Worm (Caenorhabditis elegans) whole organism, L4 larva: Measurements from ENCODE around the gene Y69H2.9.

Experiments used
- D1046.2 ChIP-seq: fragments of 200-800 bp; sonication (Bioruptor generic); IDR thresholded peaks from 2 replicates; pipeline ENCODE4 v1.3.6; 2022; ENCODE audit warnings: missing genetic modification characterization, missing compliant biosample characterization
- F26F4.8 ChIP-seq: fragments of 200-800 bp; sonication (Bioruptor generic); conservative IDR thresholded peaks from 2 replicates; pipeline ENCODE4 v1.3.6; 2022; ENCODE audit warnings: missing genetic modification characterization, missing compliant biosample characterization
- F44E2.7 ChIP-seq: fragments of 200-800 bp; sonication (Bioruptor generic); IDR thresholded peaks from 2 replicates; pipeline ENCODE4 v2.1.2; 2022; ENCODE audit warnings: missing genetic modification characterization, missing compliant biosample characterization
- F49E8.2 ChIP-seq: sonication (generic microtip); optimal IDR thresholded peaks from 2 replicates; lab custom pipeline; 2016; ENCODE audit warnings: missing compliant biosample characterization, mild to moderate bottlenecking, missing genetic modification characterization, borderline replicate concordance
- R02D3.7 ChIP-seq: fragments of 150-350 bp; sonication (generic microtip); optimal IDR thresholded peaks from 3 replicates; lab custom pipeline; 2014; ENCODE audit warnings: missing biosample characterization, missing genetic modification characterization
- Y48G9A.11 ChIP-seq: fragments of 200-800 bp; sonication (Bioruptor generic); IDR thresholded peaks from 2 replicates; pipeline ENCODE4 v1.3.6; 2022; ENCODE audit warnings: missing genetic modification reagents, missing genetic modification characterization, missing compliant biosample characterization
- Y5F2A.4 ChIP-seq: fragments of 200-800 bp; sonication (Bioruptor generic); optimal IDR thresholded peaks from 2 replicates; lab custom pipeline; 2018; ENCODE audit warnings: mild to moderate bottlenecking, missing genetic modification characterization, missing compliant biosample characterization
- aha-1 ChIP-seq: fragments of 150-350 bp; peaks from one replicate; lab custom pipeline; 2014; ENCODE audit warnings: missing biosample characterization, missing genetic modification characterization
- aly-2 ChIP-seq: sonication (generic microtip); optimal IDR thresholded peaks from 2 replicates; lab custom pipeline; 2018; ENCODE audit warnings: missing biosample characterization, missing genetic modification characterization
- ama-1 ChIP-seq: fragments of 150-350 bp; optimal IDR thresholded peaks from 2 replicates; lab custom pipeline; 2014; ENCODE audit warnings: inconsistent platforms, mixed read lengths
- attf-4 ChIP-seq: sonication (generic microtip); optimal IDR thresholded peaks from 3 replicates; lab custom pipeline; 2017; ENCODE audit warnings: missing biosample characterization, missing genetic modification characterization
- ceh-62 ChIP-seq: sonication (generic microtip); optimal IDR thresholded peaks from 2 replicates; lab custom pipeline; 2017; ENCODE audit warnings: missing biosample characterization, missing genetic modification characterization
- ctbp-1 ChIP-seq: fragments of 200-800 bp; sonication (Bioruptor generic); IDR thresholded peaks from 2 replicates; pipeline ENCODE4 v1.3.6; 2022; ENCODE audit warnings: missing genetic modification reagents, missing genetic modification characterization, missing compliant biosample characterization
- daf-16 ChIP-seq, 3 experiments: sonication (generic microtip); optimal IDR thresholded peaks; 2 replicates each; lab custom pipeline; 2016 to 2017; ENCODE audit warnings: missing genetic modification characterization in 3 of 3, missing genetic modification reagents in 3 of 3, mild to moderate bottlenecking in 2 of 3, missing compliant biosample characterization in 2 of 3, missing biosample characterization in 1 of 3, moderate library complexity in 1 of 3
- daf-19 ChIP-seq: fragments of 200-800 bp; sonication (Bioruptor generic); conservative IDR thresholded peaks from 2 replicates; pipeline ENCODE4 v1.3.6; 2022; ENCODE audit warnings: missing genetic modification characterization, missing compliant biosample characterization
- daf-8 ChIP-seq: fragments of 200-800 bp; sonication (Bioruptor generic); IDR thresholded peaks from 2 replicates; pipeline ENCODE4 v1.3.6; 2022; ENCODE audit warnings: missing genetic modification characterization, missing compliant biosample characterization
- dmd-9 ChIP-seq: fragments of 200-800 bp; sonication (Bioruptor generic); IDR thresholded peaks from 2 replicates; pipeline ENCODE4 v1.3.6; 2022; ENCODE audit warnings: missing genetic modification reagents, missing genetic modification characterization, missing compliant biosample characterization
- dpl-1 ChIP-seq: fragments of 150-350 bp; optimal IDR thresholded peaks from 2 replicates; lab custom pipeline; 2014; ENCODE audit warnings: missing biosample characterization, missing genetic modification reagents, missing genetic modification characterization
- duxl-1 ChIP-seq: sonication (generic microtip); optimal IDR thresholded peaks from 2 replicates; lab custom pipeline; 2016; ENCODE audit warnings: mild to moderate bottlenecking, missing genetic modification characterization, moderate library complexity, missing compliant biosample characterization; ENCODE audit not compliant: poor library complexity
- dve-1 ChIP-seq: sonication (generic microtip); optimal IDR thresholded peaks from 2 replicates; lab custom pipeline; 2017; ENCODE audit warnings: antibody characterized with exemption, mild to moderate bottlenecking, missing genetic modification characterization, missing compliant biosample characterization; ENCODE audit not compliant: insufficient read depth
- hif-1 ChIP-seq, 2 experiments: sonication (generic microtip); optimal IDR thresholded peaks; 2 replicates each; lab custom pipeline; 2016 to 2017; ENCODE audit warnings: missing compliant biosample characterization in 2 of 2, missing genetic modification characterization in 2 of 2, missing genetic modification reagents in 2 of 2, missing genotype in 2 of 2, mild to moderate bottlenecking in 1 of 2
- hlh-11 ChIP-seq: fragments of 200-800 bp; sonication (Bioruptor generic); optimal IDR thresholded peaks from 2 replicates; lab custom pipeline; 2018; ENCODE audit warnings: mild to moderate bottlenecking, missing genetic modification characterization, missing compliant biosample characterization
- lim-7 ChIP-seq: fragments of 200-800 bp; sonication (Bioruptor generic); IDR thresholded peaks from 2 replicates; pipeline ENCODE4 v1.3.6; 2022; ENCODE audit warnings: missing genetic modification characterization, missing compliant biosample characterization
- lin-13 ChIP-seq: fragments of 150-350 bp; optimal IDR thresholded peaks from 2 replicates; lab custom pipeline; 2014; ENCODE audit warnings: missing biosample characterization, missing genetic modification reagents, missing genetic modification characterization
- lin-15B ChIP-seq: fragments of 150-350 bp; sonication (generic microtip); optimal IDR thresholded peaks from 3 replicates; lab custom pipeline; 2014; ENCODE audit warnings: missing biosample characterization, missing genetic modification characterization
- lin-29 ChIP-seq: fragments of 200-800 bp; sonication (Bioruptor generic); IDR thresholded peaks from 2 replicates; pipeline ENCODE4 v1.3.6; 2022; ENCODE audit warnings: missing genetic modification reagents, missing genetic modification characterization, missing compliant biosample characterization
- lir-3 ChIP-seq: sonication (generic microtip); optimal IDR thresholded peaks from 2 replicates; lab custom pipeline; 2016; ENCODE audit warnings: mild to moderate bottlenecking, missing genetic modification characterization, missing compliant biosample characterization
- madf-5 ChIP-seq, 2 experiments: fragments of 200-800 bp; sonication (Bioruptor generic); IDR thresholded peaks; 2 replicates each; pipeline ENCODE4 v1.3.6; 2022; ENCODE audit warnings: missing compliant biosample characterization in 2 of 2, missing genetic modification characterization in 2 of 2
- mep-1 ChIP-seq: fragments of 150-350 bp; sonication (generic microtip); optimal IDR thresholded peaks from 3 replicates; lab custom pipeline; 2014; ENCODE audit warnings: missing biosample characterization, missing genetic modification characterization
- mxl-2 ChIP-seq: fragments of 200-800 bp; sonication (Bioruptor generic); conservative IDR thresholded peaks from 2 replicates; pipeline ENCODE4 v1.3.6; 2022; ENCODE audit warnings: missing genetic modification reagents, missing genetic modification characterization, missing compliant biosample characterization
- nhr-10 ChIP-seq: fragments of 150-350 bp; optimal IDR thresholded peaks from 2 replicates; lab custom pipeline; 2014; ENCODE audit warnings: missing biosample characterization, missing genetic modification characterization
- nhr-237 ChIP-seq: sonication (generic microtip); optimal IDR thresholded peaks from 2 replicates; lab custom pipeline; 2017; ENCODE audit warnings: missing biosample characterization, missing genetic modification characterization
- nhr-41 ChIP-seq: fragments of 200-800 bp; sonication (Bioruptor generic); IDR thresholded peaks from 2 replicates; pipeline ENCODE4 v1.3.6; 2022; ENCODE audit warnings: missing genetic modification reagents, missing genetic modification characterization, missing compliant biosample characterization
- nhr-48 ChIP-seq: sonication (generic microtip); optimal IDR thresholded peaks from 2 replicates; lab custom pipeline; 2016; ENCODE audit warnings: mild to moderate bottlenecking, missing genetic modification characterization, missing compliant biosample characterization
- nhr-6 ChIP-seq: fragments of 150-350 bp; optimal IDR thresholded peaks from 2 replicates; lab custom pipeline; 2014; ENCODE audit warnings: missing biosample characterization, missing genetic modification characterization
- pha-4 ChIP-seq, 2 experiments: fragments of 150-350 bp in 1 of 2; fragments of 200-800 bp in 1 of 2; sonication (Bioruptor generic) in 1 of 2; IDR thresholded peaks in 1 of 2; optimal IDR thresholded peaks in 1 of 2; 2 replicates each; pipeline versions ENCODE4 v1.3.6 to Lab custom; 2014 to 2022; ENCODE audit warnings: missing genetic modification characterization in 2 of 2, missing genetic modification reagents in 2 of 2, missing biosample characterization in 1 of 2, missing compliant biosample characterization in 1 of 2
- saeg-2 ChIP-seq: fragments of 200-800 bp; sonication (Bioruptor generic); IDR thresholded peaks from 2 replicates; pipeline ENCODE4 v1.3.6; 2022; ENCODE audit warnings: missing genetic modification reagents, missing genetic modification characterization, missing compliant biosample characterization
- skn-1 ChIP-seq: fragments of 150-350 bp; optimal IDR thresholded peaks from 2 replicates; lab custom pipeline; 2014; ENCODE audit warnings: missing biosample characterization, missing genetic modification characterization
- snpc-1.2 ChIP-seq: fragments of 200-800 bp; sonication (Bioruptor generic); IDR thresholded peaks from 2 replicates; pipeline ENCODE4 v1.3.6; 2022; ENCODE audit warnings: missing genetic modification reagents, missing genetic modification characterization, missing compliant biosample characterization
- spr-1 ChIP-seq: sonication (generic microtip); optimal IDR thresholded peaks from 2 replicates; lab custom pipeline; 2016; ENCODE audit warnings: mild to moderate bottlenecking, missing genetic modification characterization, missing compliant biosample characterization
- unc-130 ChIP-seq: sonication (generic microtip); optimal IDR thresholded peaks from 2 replicates; lab custom pipeline; 2016; ENCODE audit warnings: missing genetic modification reagents, missing genetic modification characterization, missing compliant biosample characterization
- unc-39 ChIP-seq: sonication (generic microtip); optimal IDR thresholded peaks from 2 replicates; lab custom pipeline; 2017; ENCODE audit warnings: missing biosample characterization, missing genetic modification characterization
- zip-11 ChIP-seq: fragments of 200-800 bp; sonication (Bioruptor generic); IDR thresholded peaks from 2 replicates; pipeline ENCODE4 v1.3.6; 2022; ENCODE audit warnings: missing genetic modification characterization, missing compliant biosample characterization
- zip-2 ChIP-seq: fragments of 150-350 bp; optimal IDR thresholded peaks from 2 replicates; lab custom pipeline; 2014; ENCODE audit warnings: missing biosample characterization, missing genetic modification characterization
- ztf-11 ChIP-seq: fragments of 150-350 bp; optimal IDR thresholded peaks from 2 replicates; lab custom pipeline; 2014; ENCODE audit warnings: missing biosample characterization, missing genetic modification characterization

Gene Y69H2.9

DNA sequence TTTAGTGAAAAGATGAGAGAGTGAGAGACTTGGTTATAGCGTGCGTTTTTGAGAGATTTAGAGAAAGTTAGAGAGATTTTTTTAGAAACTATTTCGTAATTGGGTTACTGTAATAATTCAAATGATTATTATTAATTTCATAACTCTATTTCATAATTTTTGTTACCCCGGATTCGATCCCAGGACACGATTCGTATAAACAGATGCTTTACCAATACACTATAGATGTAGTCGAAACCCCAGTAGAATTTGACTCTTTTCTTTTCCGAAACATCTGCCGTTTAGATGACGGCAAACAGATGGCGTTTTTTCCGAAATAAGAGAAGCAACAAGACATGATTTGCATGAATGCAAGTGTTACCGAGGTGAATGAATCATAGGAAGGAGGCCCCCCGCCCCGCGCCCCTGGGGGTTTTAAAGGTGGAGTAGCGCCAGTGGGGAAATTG lies 8.7 kb downstream of the Y69H2.9 start (continued):
- TF ChIP-seq lin-13 (GFP tag; lab: Kevin White, UChicago) (no peak), daf-8 (GFP tag; lab: Robert Waterston, UW) (no peak), mep-1 (tag; lab: Kevin White, UChicago) (no peak), ama-1 (lab: Kevin White, UChicago) (no peak), zip-11 (GFP tag; lab: Robert Waterston, UW) (no peak), aly-2 (tag; lab: Kevin White, UChicago) (no peak), lin-15B (tag; lab: Kevin White, UChicago) (no peak), spr-1 (tag; lab: Kevin White, UChicago) (no peak), unc-39 (tag; lab: Kevin White, UChicago) (no peak)
- TF ChIP-seq, all 104 proteins: peak for 8

- no peak for TF ChIP-seq pha-4 (GFP tag; IDR thresholded peaks at IDR 0.05; lab: Robert Waterston, UW)
- no peak for TF ChIP-seq pha-4 (tag; optimal IDR thresholded peaks at IDR 0.05; lab: Kevin White, UChicago)
- TF ChIP-seq aha-1 (tag; lab: Kevin White, UChicago) = peak; percentile 56
- TF ChIP-seq, all 104 proteins: peak for 1
Observed at ce11 chrV:18711362-18711761, 10.0 kb downstream of the Y69H2.9 start.

DNA sequence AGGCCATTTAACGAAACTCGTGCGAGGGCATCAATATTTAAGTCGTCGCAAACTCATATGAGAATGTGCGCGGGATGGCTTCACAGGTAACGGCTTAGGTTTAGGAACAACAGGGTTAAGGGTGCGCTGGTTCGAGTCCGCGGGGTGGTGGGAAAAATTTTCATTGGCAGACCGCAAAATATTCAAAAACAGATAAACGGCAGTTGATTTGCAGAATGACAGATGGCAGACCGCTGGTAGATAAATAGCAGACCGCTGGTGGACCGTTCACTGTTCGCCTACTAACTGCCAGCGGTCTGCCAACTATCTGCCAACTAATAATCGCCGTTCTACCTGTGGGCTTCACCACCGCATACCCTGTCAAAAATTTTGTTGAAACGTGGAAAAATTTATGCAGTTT lies 10.8 kb downstream of the Y69H2.9 start:
- TF ChIP-seq snpc-1.2 = peak; percentile 65
- no peak for TF ChIP-seq hif-1 (tag; optimal IDR thresholded peaks at IDR 0.05; lab: Kevin White, UChicago)
- no peak for TF ChIP-seq aly-2 (tag; lab: Kevin White, UChicago)
- TF ChIP-seq unc-130 = peak; percentile 26
- TF ChIP-seq skn-1 = no peak
- TF ChIP-seq ceh-62 (tag; lab: Kevin White, UChicago) = no peak
- TF ChIP-seq ztf-11 (tag; lab: Kevin White, UChicago) = no peak
- TF ChIP-seq F26F4.8 (GFP tag; lab: Robert Waterston, UW) = peak; percentile 90
- 0 out of 2 replicates have a peak, but pooled peaks have one; percentile 9 for TF ChIP-seq nhr-41 (GFP tag; lab: Robert Waterston, UW)
- peak; percentile 75 for TF ChIP-seq pha-4 (GFP tag; IDR thresholded peaks at IDR 0.05; lab: Robert Waterston, UW)
- no peak for TF ChIP-seq pha-4 (tag; optimal IDR thresholded peaks at IDR 0.05; lab: Kevin White, UChicago)
- no peak for TF ChIP-seq unc-39 (tag; lab: Kevin White, UChicago)
- no peak for TF ChIP-seq lim-7
- no peak for TF ChIP-seq nhr-10 (tag; lab: Kevin White, UChicago)
- no peak for TF ChIP-seq dve-1
- no peak for TF ChIP-seq nhr-237 (tag; lab: Kevin White, UChicago)
- TF ChIP-seq dmd-9 (GFP tag; lab: Robert Waterston, UW) = no peak; the same call in 1 of the 2 replicates
- no peak for TF ChIP-seq R02D3.7 (tag; lab: Kevin White, UChicago)
- no peak for TF ChIP-seq ctbp-1 (GFP tag; lab: Robert Waterston, UW)
- TF ChIP-seq Y48G9A.11 (GFP tag; lab: Robert Waterston, UW) = peak; percentile 48; the same call in 1 of the 2 replicates
- no peak for TF ChIP-seq attf-4 (tag; lab: Kevin White, UChicago)
- no peak for TF ChIP-seq mxl-2 (GFP tag; lab: Robert Waterston, UW)
- no peak for TF ChIP-seq dpl-1
- TF ChIP-seq daf-19 = no peak
- no peak for TF ChIP-seq Y5F2A.4
- TF ChIP-seq daf-16 (GFP tag; optimal IDR thresholded peaks at IDR 0.05; lab: Kevin White, UChicago) = peak in 1 of 2 experiments; percentile 19
- TF ChIP-seq daf-16 (tag; optimal IDR thresholded peaks at IDR 0.05; lab: Kevin White, UChicago) = peak; percentile 17
- no peak for TF ChIP-seq saeg-2
- TF ChIP-seq nhr-48 (tag; lab: Kevin White, UChicago) = no peak
- no peak for TF ChIP-seq zip-2 (tag; lab: Kevin White, UChicago)
- peak; percentile 88; the same call in 1 of the 2 replicates for TF ChIP-seq D1046.2
- TF ChIP-seq lin-15B (tag; lab: Kevin White, UChicago) = no peak
- TF ChIP-seq mep-1 (tag; lab: Kevin White, UChicago) = no peak
- TF ChIP-seq F44E2.7 = peak; percentile 94
- no peak for TF ChIP-seq duxl-1
- no peak for TF ChIP-seq hlh-11
- TF ChIP-seq nhr-6 (tag; lab: Kevin White, UChicago) = no peak
- no peak for TF ChIP-seq zip-11 (GFP tag; lab: Robert Waterston, UW)
- peak; percentile 46 for TF ChIP-seq lir-3
- TF ChIP-seq F49E8.2 = no peak
- no peak for TF ChIP-seq spr-1 (tag; lab: Kevin White, UChicago)
- TF ChIP-seq lin-29 (GFP tag; lab: Robert Waterston, UW) = peak; percentile 57; the same call in 1 of the 2 replicates
- 0 out of 4 replicates have a peak, but pooled peaks of 1 of the 2 experiments have one; percentile 68 for TF ChIP-seq madf-5 (GFP tag; IDR thresholded peaks at IDR 0.05; lab: Robert Waterston, UW)
